Fruit fly (Drosophila melanogaster) Kc167 (cell line): ENCODE results near the gene Phf7.

Experiments used
- Myc ChIP-seq: fragments of >200 bp; optimal IDR thresholded peaks from 2 replicates; lab custom pipeline; 2017; ENCODE audit warnings: missing external identifiers
- h ChIP-seq: fragments of >200 bp; optimal IDR thresholded peaks from 3 replicates; lab custom pipeline; 2018; ENCODE audit warnings: missing external identifiers
- insv ChIP-seq: fragments of >200 bp; optimal IDR thresholded peaks from 3 replicates; lab custom pipeline; 2018; ENCODE audit warnings: missing external identifiers
- psq ChIP-seq: fragments of >200 bp; optimal IDR thresholded peaks from 2 replicates; lab custom pipeline; 2017; ENCODE audit warnings: missing external identifiers
- ttk ChIP-seq: sonication (Bioruptor generic); optimal IDR thresholded peaks from 2 replicates; lab custom pipeline; 2017; ENCODE audit warnings: missing external identifiers

DNA sequence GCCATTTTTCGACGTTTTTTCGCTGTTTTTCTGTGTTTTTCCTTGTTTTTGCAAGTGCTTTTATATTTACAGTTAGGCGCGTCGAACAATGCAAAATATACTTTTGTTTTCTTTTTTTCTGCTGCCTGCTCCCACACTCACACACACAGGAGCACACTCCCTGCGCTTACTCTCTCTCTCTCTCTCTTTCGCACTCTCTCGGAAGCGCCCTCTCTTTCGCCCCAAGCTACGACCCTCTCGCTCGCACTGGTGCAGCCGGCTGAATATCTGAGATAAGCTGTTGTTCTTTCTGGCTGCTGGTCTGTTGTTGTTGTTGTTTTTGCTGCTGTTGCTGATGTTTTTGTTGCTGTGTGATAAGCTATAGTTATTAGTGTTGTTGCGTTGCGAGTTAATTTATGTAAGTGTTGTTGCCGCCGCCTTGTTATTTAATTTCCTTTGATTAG lies 6.7 kb downstream of the Phf7 start:
- TF ChIP-seq Myc (lab: Kevin White, UChicago) (no peak), ttk (lab: Kevin White, UChicago) (no peak), psq (lab: Kevin White, UChicago) (no peak), h (lab: Kevin White, UChicago) (no peak), insv (no peak)
